Fruit fly (Drosophila melanogaster) whole organism, embryonic: Measurements from ENCODE around the gene SmE.

ENCODE experiments used
- Aef1 ChIP-seq: fragments of 200-800 bp; sonication (Bioruptor generic); IDR thresholded peaks from 3 replicates; pipeline ENCODE4 v1.3.6; 2022; ENCODE audit warnings: missing biosample characterization, missing genetic modification characterization
- CG10147 ChIP-seq: fragments of 200-800 bp; sonication (Bioruptor generic); optimal IDR thresholded peaks from 2 replicates; lab custom pipeline; 2019; ENCODE audit warnings: missing biosample characterization, mild to moderate bottlenecking, missing genetic modification characterization, moderate library complexity
- CG10267 ChIP-seq: fragments of 200-800 bp; sonication (Bioruptor generic); optimal IDR thresholded peaks from 2 replicates; lab custom pipeline; 2018; ENCODE audit warnings: missing biosample characterization, mild to moderate bottlenecking, missing genetic modification characterization, moderate library complexity
- CG10274 ChIP-seq: fragments of 200-800 bp; sonication (Bioruptor generic); optimal IDR thresholded peaks from 3 replicates; lab custom pipeline; 2017; ENCODE audit warnings: missing biosample characterization, mild to moderate bottlenecking, missing genetic modification characterization
- CG10979 ChIP-seq: fragments of 200-800 bp; sonication (Bioruptor generic); optimal IDR thresholded peaks from 2 replicates; lab custom pipeline; 2018; ENCODE audit warnings: missing biosample characterization, mild to moderate bottlenecking, missing genetic modification characterization, moderate library complexity
- CG11695 ChIP-seq: fragments of 200-800 bp; sonication (Bioruptor generic); IDR thresholded peaks from 3 replicates; pipeline ENCODE4 v1.3.6; 2022; ENCODE audit warnings: missing biosample characterization, missing genetic modification characterization
- CG12155 ChIP-seq: fragments of 200-800 bp; sonication (Bioruptor generic); optimal IDR thresholded peaks from 3 replicates; lab custom pipeline; 2016; ENCODE audit warnings: missing biosample characterization, missing genetic modification characterization
- CG12769 ChIP-seq: fragments of 200-800 bp; sonication (Bioruptor generic); optimal IDR thresholded peaks from 2 replicates; lab custom pipeline; 2019; ENCODE audit warnings: missing biosample characterization, mild to moderate bottlenecking, missing genetic modification characterization, moderate library complexity
- CG13287 ChIP-seq: fragments of 200-800 bp; sonication (Bioruptor generic); IDR thresholded peaks from 2 replicates; pipeline ENCODE4 v1.3.6; 2022; ENCODE audit warnings: missing biosample characterization, missing genetic modification characterization; ENCODE audit not compliant: partially characterized antibody
- CG14014 ChIP-seq: fragments of 200-800 bp; sonication (Bioruptor generic); IDR thresholded peaks from 2 replicates; pipeline ENCODE4 v1.3.6; 2022; ENCODE audit warnings: missing biosample characterization, missing genetic modification characterization
- CG15696 ChIP-seq: fragments of 200-800 bp; sonication (Bioruptor generic); optimal IDR thresholded peaks from 2 replicates; lab custom pipeline; 2019; ENCODE audit warnings: missing biosample characterization, mild to moderate bottlenecking, missing genetic modification characterization, moderate library complexity
- CG17802 ChIP-seq: fragments of 200-800 bp; sonication (Bioruptor generic); optimal IDR thresholded peaks from 2 replicates; lab custom pipeline; 2018; ENCODE audit warnings: missing biosample characterization, mild to moderate bottlenecking, missing genetic modification characterization, moderate library complexity
- CG32772 ChIP-seq: fragments of 200-800 bp; sonication (Bioruptor generic); IDR thresholded peaks from 2 replicates; pipeline ENCODE4 v1.3.6; 2022; ENCODE audit warnings: missing biosample characterization, missing genetic modification characterization
- CG33213 ChIP-seq: fragments of 200-800 bp; sonication (Bioruptor generic); optimal IDR thresholded peaks from 3 replicates; lab custom pipeline; 2016; ENCODE audit warnings: missing biosample characterization, missing genetic modification characterization
- CG34422 ChIP-seq: fragments of 200-800 bp; sonication (Bioruptor generic); IDR thresholded peaks from 3 replicates; pipeline ENCODE4 v1.3.6; 2022; ENCODE audit warnings: missing biosample characterization, missing genetic modification characterization
- CG4820 ChIP-seq: fragments of 200-800 bp; sonication (Bioruptor generic); optimal IDR thresholded peaks from 3 replicates; lab custom pipeline; 2016; ENCODE audit warnings: missing biosample characterization, missing genetic modification characterization
- CG6254 ChIP-seq: fragments of 200-800 bp; sonication (Bioruptor generic); optimal IDR thresholded peaks from 3 replicates; lab custom pipeline; 2017; ENCODE audit warnings: mild to moderate bottlenecking, missing biosample characterization, missing genetic modification reagents, missing genetic modification characterization
- CG8290 ChIP-seq, 3 experiments: fragments of 200-800 bp; sonication (Bioruptor generic); optimal IDR thresholded peaks; 2 replicates each; lab custom pipeline; 2016 to 2019; ENCODE audit warnings: missing biosample characterization in 3 of 3, missing genetic modification characterization in 3 of 3, mild to moderate bottlenecking in 2 of 3, moderate library complexity in 1 of 3
- Dip2 ChIP-seq: fragments of 200-800 bp; sonication (Bioruptor generic); IDR thresholded peaks from 2 replicates; pipeline ENCODE4 v1.3.6; 2022; ENCODE audit warnings: missing biosample characterization, missing genetic modification characterization
- Doc3 ChIP-seq: fragments of 200-800 bp; sonication (Bioruptor generic); IDR thresholded peaks from 3 replicates; pipeline ENCODE4 v1.3.6; 2022; ENCODE audit warnings: missing biosample characterization, missing genetic modification characterization; ENCODE audit not compliant: partially characterized antibody
- Fer1 ChIP-seq: fragments of 200-800 bp; sonication (Bioruptor generic); optimal IDR thresholded peaks from 2 replicates; lab custom pipeline; 2017; ENCODE audit warnings: missing biosample characterization, mild to moderate bottlenecking, missing genetic modification characterization
- Gug ChIP-seq: fragments of 200-800 bp; sonication (Bioruptor generic); IDR thresholded peaks from 4 replicates; pipeline ENCODE4 v1.3.6; 2022; ENCODE audit warnings: missing biosample characterization, missing genetic modification characterization
- H15 ChIP-seq: fragments of 200-800 bp; sonication (Bioruptor generic); IDR thresholded peaks from 3 replicates; pipeline ENCODE4 v1.3.6; 2022; ENCODE audit warnings: missing biosample characterization, missing genetic modification characterization
- HLH3B ChIP-seq: fragments of 200-800 bp; sonication (Bioruptor generic); IDR thresholded peaks from 2 replicates; pipeline ENCODE4 v1.3.6; 2022; ENCODE audit warnings: missing biosample characterization, missing genetic modification characterization
- HLH4C ChIP-seq: fragments of 200-800 bp; sonication (Bioruptor generic); IDR thresholded peaks from 3 replicates; pipeline ENCODE4 v1.3.6; 2022; ENCODE audit warnings: missing biosample characterization, missing genetic modification characterization; ENCODE audit not compliant: partially characterized antibody
- Hr3 ChIP-seq: fragments of 200-800 bp; sonication (Bioruptor generic); optimal IDR thresholded peaks from 3 replicates; lab custom pipeline; 2016; ENCODE audit warnings: missing biosample characterization, missing genetic modification characterization
- Med ChIP-seq: fragments of 200-800 bp; sonication (Bioruptor generic); peaks from one replicate; lab custom pipeline; 2016; ENCODE audit warnings: missing biosample characterization, missing genetic modification characterization, mild to moderate bottlenecking, inconsistent platforms, moderate library complexity
- Mrtf ChIP-seq: fragments of 200-800 bp; sonication (Bioruptor generic); IDR thresholded peaks from 3 replicates; pipeline ENCODE4 v1.3.6; 2022; ENCODE audit warnings: missing biosample characterization, missing genetic modification characterization
- Ptx1 ChIP-seq: fragments of 200-800 bp; sonication (Bioruptor generic); IDR thresholded peaks from 2 replicates; pipeline ENCODE4 v1.3.6; 2022; ENCODE audit warnings: missing biosample characterization, missing genetic modification characterization
- Side ChIP-seq: fragments of 200-800 bp; sonication (Bioruptor generic); optimal IDR thresholded peaks from 2 replicates; lab custom pipeline; 2016; ENCODE audit warnings: missing biosample characterization, missing genetic modification characterization
- Trl ChIP-seq, 3 experiments: fragments of >200 bp in 2 of 3; fragments of 200-800 bp in 1 of 3; sonication (Bioruptor generic) in 1 of 3; optimal IDR thresholded peaks; 2 replicates in 1 of 3; 3 replicates in 2 of 3; lab custom pipeline; 2016 to 2017; ENCODE audit warnings: missing biosample characterization in 1 of 3, missing genetic modification characterization in 1 of 3
- bbx ChIP-seq: fragments of 200-800 bp; sonication (Bioruptor generic); IDR thresholded peaks from 2 replicates; pipeline ENCODE4 v1.3.6; 2022; ENCODE audit warnings: missing biosample characterization, missing genetic modification characterization; ENCODE audit not compliant: partially characterized antibody
- croc ChIP-seq: fragments of 200-800 bp; sonication (Bioruptor generic); conservative IDR thresholded peaks from 3 replicates; pipeline ENCODE4 v1.3.6; 2022; ENCODE audit warnings: missing biosample characterization, missing genetic modification characterization
- danr ChIP-seq: fragments of 200-800 bp; sonication (Bioruptor generic); IDR thresholded peaks from 2 replicates; pipeline ENCODE4 v1.3.6; 2022; ENCODE audit warnings: missing biosample characterization, missing genetic modification characterization
- dimm ChIP-seq: fragments of 200-800 bp; sonication (Bioruptor generic); IDR thresholded peaks from 2 replicates; pipeline ENCODE4 v1.3.6; 2022; ENCODE audit warnings: missing biosample characterization, missing genetic modification characterization
- dmrt99B ChIP-seq: fragments of 200-800 bp; sonication (Bioruptor generic); optimal IDR thresholded peaks from 2 replicates; lab custom pipeline; 2018; ENCODE audit warnings: missing biosample characterization, mild to moderate bottlenecking, missing genetic modification characterization, moderate library complexity
- lilli ChIP-seq: fragments of 200-800 bp; sonication (Bioruptor generic); optimal IDR thresholded peaks from 3 replicates; lab custom pipeline; 2016; ENCODE audit warnings: missing biosample characterization, missing genetic modification characterization
- mirr ChIP-seq: fragments of 200-800 bp; sonication (Bioruptor generic); optimal IDR thresholded peaks from 3 replicates; lab custom pipeline; 2018; ENCODE audit warnings: missing biosample characterization, mild to moderate bottlenecking, missing genetic modification characterization
- mld ChIP-seq: fragments of 200-800 bp; sonication (Bioruptor generic); IDR thresholded peaks from 3 replicates; pipeline ENCODE4 v1.3.6; 2022; ENCODE audit warnings: missing biosample characterization, missing genetic modification characterization; ENCODE audit not compliant: partially characterized antibody
- nerfin-1 ChIP-seq: fragments of 200-800 bp; sonication (Bioruptor generic); optimal IDR thresholded peaks from 3 replicates; lab custom pipeline; 2019; ENCODE audit warnings: missing biosample characterization, mild to moderate bottlenecking, missing genetic modification characterization, moderate library complexity
- odd ChIP-seq: fragments of 200-800 bp; sonication (Bioruptor generic); optimal IDR thresholded peaks from 2 replicates; lab custom pipeline; 2017; ENCODE audit warnings: missing biosample characterization, mild to moderate bottlenecking, missing genetic modification characterization
- pita ChIP-seq: fragments of 200-800 bp; sonication (Bioruptor generic); optimal IDR thresholded peaks from 2 replicates; lab custom pipeline; 2017; ENCODE audit warnings: missing biosample characterization, mild to moderate bottlenecking, missing genetic modification characterization
- psq ChIP-seq: fragments of 200-800 bp; sonication (Bioruptor generic); optimal IDR thresholded peaks from 2 replicates; lab custom pipeline; 2017; ENCODE audit warnings: missing biosample characterization, missing genetic modification characterization
- repo ChIP-seq: fragments of 200-800 bp; sonication (Bioruptor generic); optimal IDR thresholded peaks from 2 replicates; lab custom pipeline; 2016; ENCODE audit warnings: missing biosample characterization, missing genetic modification characterization
- slbo ChIP-seq: fragments of 200-800 bp; sonication (Bioruptor generic); IDR thresholded peaks from 2 replicates; pipeline ENCODE4 v1.3.6; 2022; ENCODE audit warnings: missing biosample characterization, missing genetic modification characterization
- sna ChIP-seq: fragments of 200-800 bp; sonication (Bioruptor generic); IDR thresholded peaks from 2 replicates; pipeline ENCODE4 v1.3.6; 2022; ENCODE audit warnings: missing biosample characterization, missing genetic modification characterization; ENCODE audit not compliant: partially characterized antibody
- sug ChIP-seq: fragments of 200-800 bp; optimal IDR thresholded peaks from 2 replicates; lab custom pipeline; 2019; ENCODE audit warnings: missing biosample characterization, mild to moderate bottlenecking, missing genetic modification characterization, moderate library complexity
- tll ChIP-seq, 2 experiments: fragments of 200-800 bp in 1 of 2; fragments of >200 bp in 1 of 2; sonication (Bioruptor generic) in 1 of 2; optimal IDR thresholded peaks; 2 replicates each; lab custom pipeline; 2017 to 2019; ENCODE audit warnings: missing biosample characterization in 2 of 2, missing genetic modification characterization in 2 of 2, mild to moderate bottlenecking in 1 of 2, moderate library complexity in 1 of 2
- tna ChIP-seq: fragments of 200-800 bp; sonication (Bioruptor generic); IDR thresholded peaks from 2 replicates; pipeline ENCODE4 v1.3.6; 2022; ENCODE audit warnings: missing biosample characterization, missing genetic modification characterization; ENCODE audit not compliant: partially characterized antibody
- zen2 ChIP-seq: fragments of 200-800 bp; sonication (Bioruptor generic); IDR thresholded peaks from 3 replicates; pipeline ENCODE4 v1.3.6; 2022; ENCODE audit warnings: missing biosample characterization, missing genetic modification characterization; ENCODE audit not compliant: partially characterized antibody

The SmE gene

DNA sequence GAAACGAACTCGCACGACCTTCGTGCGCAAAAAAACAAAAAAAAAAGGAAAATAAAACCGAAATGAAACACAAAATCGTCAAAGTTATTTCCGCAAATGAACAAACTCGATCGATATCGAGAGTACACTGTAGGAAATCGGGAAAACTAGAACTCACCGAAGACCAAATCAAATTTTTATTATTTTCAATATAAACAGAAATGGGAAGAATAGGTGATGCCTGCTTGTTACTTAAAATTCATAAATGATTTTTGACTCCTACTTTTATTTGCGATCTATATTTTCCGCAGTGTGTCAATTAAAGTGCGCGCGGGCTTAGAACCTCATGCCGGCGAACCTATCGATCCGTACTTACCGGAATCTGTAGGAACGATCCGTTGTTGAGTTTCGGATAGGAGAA is 9.6 kb downstream of the SmE start (continued):
- TF ChIP-seq Doc3 (no peak), Dip2 (no peak), bbx (GFP tag; lab: Robert Waterston, UW) (no peak), CG17802 (tag; lab: Kevin White, UChicago) (no peak), CG32772 (GFP tag; lab: Robert Waterston, UW) (no peak), croc (GFP tag; lab: Robert Waterston, UW) (no peak), CG11695 (GFP tag; lab: Robert Waterston, UW) (peak; percentile 62; the same call in 2 of the 3 replicates), mirr (no peak), CG10147 (no peak), CG12769 (tag; lab: Kevin White, UChicago) (no peak), nerfin-1 (tag; lab: Kevin White, UChicago) (no peak), tna (no peak), CG10979 (tag; lab: Kevin White, UChicago) (peak; percentile 14), CG10267 (tag; lab: Kevin White, UChicago) (peak; percentile 3), CG6254 (GFP tag; lab: Kevin White, UChicago) (no peak), CG34422 (GFP tag; lab: Robert Waterston, UW) (no peak), HLH4C (GFP tag; lab: Robert Waterston, UW) (no peak), CG14014 (GFP tag; lab: Robert Waterston, UW) (0 out of 2 replicates have a peak, but pooled peaks have one; percentile 34), mld (GFP tag; lab: Robert Waterston, UW) (no peak), Hr3 (no peak), Ptx1 (GFP tag; lab: Robert Waterston, UW) (no peak), pita (GFP tag; lab: Kevin White, UChicago) (no peak), CG8290 (GFP tag; optimal IDR thresholded peaks at IDR 0.05; lab: Kevin White, UChicago) (no peak), CG8290 (tag; optimal IDR thresholded peaks at IDR 0.05; lab: Kevin White, UChicago) (no peak), Fer1 (GFP tag; lab: Kevin White, UChicago) (no peak), CG13287 (GFP tag; lab: Robert Waterston, UW) (no peak), Trl (optimal IDR thresholded peaks at IDR 0.05; lab: Kevin White, UChicago) (no peak), Trl (GFP tag; optimal IDR thresholded peaks at IDR 0.05; lab: Kevin White, UChicago) (no peak), odd (GFP tag; lab: Kevin White, UChicago) (no peak), repo (no peak), Gug (no peak), Med (peak; percentile 52), slbo (GFP tag; lab: Robert Waterston, UW) (peak; percentile 47; the same call in 1 of the 2 replicates), sug (no peak), CG4820 (GFP tag; lab: Kevin White, UChicago) (no peak), psq (GFP tag; lab: Kevin White, UChicago) (no peak), zen2 (GFP tag; lab: Robert Waterston, UW) (no peak), CG15696 (tag; lab: Kevin White, UChicago) (no peak), Mrtf (GFP tag; lab: Robert Waterston, UW) (no peak), danr (GFP tag; lab: Robert Waterston, UW) (no peak), CG10274 (GFP tag; lab: Kevin White, UChicago) (no peak), Side (no peak), CG12155 (GFP tag; lab: Kevin White, UChicago) (no peak), dimm (no peak), dmrt99B (tag; lab: Kevin White, UChicago) (no peak), H15 (GFP tag; lab: Robert Waterston, UW) (no peak), Aef1 (GFP tag; lab: Robert Waterston, UW) (no peak), tll (GFP tag; optimal IDR thresholded peaks at IDR 0.05; lab: Kevin White, UChicago) (no peak), CG33213 (GFP tag; lab: Kevin White, UChicago) (no peak), lilli (peak; percentile 38), sna (no peak), HLH3B (GFP tag; lab: Robert Waterston, UW) (no peak)
